Worm (Caenorhabditis elegans) whole organism, L3 larva: ENCODE measurements around the gene nhr-115.

Experiments
- R02D3.7 ChIP-seq: fragments of 150-350 bp; optimal IDR thresholded peaks from 2 replicates; lab custom pipeline; 2014; ENCODE audit warnings: missing biosample characterization, missing genetic modification characterization
- ZK546.5 ChIP-seq: sonication (generic microtip); optimal IDR thresholded peaks from 2 replicates; lab custom pipeline; 2017; ENCODE audit warnings: missing biosample characterization, missing genetic modification characterization
- aly-2 ChIP-seq: fragments of 150-350 bp; optimal IDR thresholded peaks from 2 replicates; lab custom pipeline; 2014; ENCODE audit warnings: missing biosample characterization, missing genetic modification characterization
- ama-1 ChIP-seq: fragments of 150-350 bp; optimal IDR thresholded peaks from 2 replicates; lab custom pipeline; 2018
- ceh-28 ChIP-seq: fragments of 150-350 bp; optimal IDR thresholded peaks from 2 replicates; lab custom pipeline; 2014; ENCODE audit warnings: missing biosample characterization, missing genetic modification reagents, missing genetic modification characterization
- ceh-82 ChIP-seq: fragments of 150-350 bp; optimal IDR thresholded peaks from 2 replicates; lab custom pipeline; 2014; ENCODE audit warnings: missing biosample characterization, missing genetic modification characterization
- ceh-9 ChIP-seq: sonication (generic microtip); optimal IDR thresholded peaks from 2 replicates; lab custom pipeline; 2018; ENCODE audit warnings: missing biosample characterization, missing genetic modification characterization
- daf-12 ChIP-seq: fragments of 150-350 bp; optimal IDR thresholded peaks from 2 replicates; lab custom pipeline; 2014; ENCODE audit warnings: missing biosample characterization, missing genetic modification reagents, missing genetic modification characterization
- egl-5 ChIP-seq: fragments of 150-350 bp; optimal IDR thresholded peaks from 2 replicates; lab custom pipeline; 2017; ENCODE audit warnings: missing biosample characterization, missing genetic modification reagents, missing genetic modification characterization, inconsistent platforms
- elt-1 ChIP-seq: fragments of 150-350 bp; optimal IDR thresholded peaks from 2 replicates; lab custom pipeline; 2014; ENCODE audit warnings: missing biosample characterization, missing genetic modification characterization
- elt-2 ChIP-seq: sonication (generic microtip); optimal IDR thresholded peaks from 2 replicates; lab custom pipeline; 2016; ENCODE audit warnings: missing genetic modification reagents, mild to moderate bottlenecking, missing genetic modification characterization, missing compliant biosample characterization
- elt-3 ChIP-seq, 3 experiments: fragments of 150-350 bp in 1 of 3; sonication (generic microtip) in 2 of 3; optimal IDR thresholded peaks; 2 replicates in 2 of 3; 4 replicates in 1 of 3; lab custom pipeline; 2014 to 2017; ENCODE audit warnings: missing biosample characterization in 3 of 3, missing genetic modification characterization in 3 of 3
- eor-1 ChIP-seq, 2 experiments: fragments of 150-350 bp; optimal IDR thresholded peaks; 2 replicates each; lab custom pipeline; 2014 to 2018; ENCODE audit warnings: missing biosample characterization in 2 of 2, missing genetic modification characterization in 2 of 2
- fkh-10 ChIP-seq: sonication (generic microtip); optimal IDR thresholded peaks from 2 replicates; lab custom pipeline; 2017; ENCODE audit warnings: missing biosample characterization, missing genetic modification reagents, missing genetic modification characterization
- fkh-2 ChIP-seq: fragments of 150-350 bp; optimal IDR thresholded peaks from 2 replicates; lab custom pipeline; 2014; ENCODE audit warnings: missing biosample characterization, missing genetic modification reagents, missing genetic modification characterization
- hmg-11 ChIP-seq: sonication (generic microtip); optimal IDR thresholded peaks from 2 replicates; lab custom pipeline; 2016; ENCODE audit warnings: missing genetic modification characterization, missing compliant biosample characterization
- jun-1 ChIP-seq: fragments of 150-350 bp; optimal IDR thresholded peaks from 2 replicates; lab custom pipeline; 2014; ENCODE audit warnings: missing biosample characterization, missing genetic modification reagents, missing genetic modification characterization
- lin-15B ChIP-seq: fragments of 150-350 bp; optimal IDR thresholded peaks from 2 replicates; lab custom pipeline; 2014; ENCODE audit warnings: missing biosample characterization, missing genetic modification characterization
- lin-39 ChIP-seq: fragments of 150-350 bp; optimal IDR thresholded peaks from 2 replicates; lab custom pipeline; 2018; ENCODE audit warnings: missing biosample characterization, missing genetic modification reagents, missing genetic modification characterization
- lsy-12 ChIP-seq: sonication (generic microtip); optimal IDR thresholded peaks from 2 replicates; lab custom pipeline; 2016; ENCODE audit warnings: mild to moderate bottlenecking, missing genetic modification characterization, missing compliant biosample characterization
- mdl-1 ChIP-seq: fragments of 150-350 bp; optimal IDR thresholded peaks from 2 replicates; lab custom pipeline; 2014; ENCODE audit warnings: missing biosample characterization, missing genetic modification characterization
- nfya-1 ChIP-seq: sonication (generic microtip); optimal IDR thresholded peaks from 2 replicates; lab custom pipeline; 2017; ENCODE audit warnings: missing genetic modification characterization, mild to moderate bottlenecking, missing compliant biosample characterization, antibody characterized with exemption, moderate library complexity; ENCODE audit not compliant: insufficient read depth
- nhr-11 ChIP-seq: fragments of 150-350 bp; optimal IDR thresholded peaks from 2 replicates; lab custom pipeline; 2014; ENCODE audit warnings: missing biosample characterization, missing genetic modification characterization
- nhr-12 ChIP-seq: fragments of 150-350 bp; optimal IDR thresholded peaks from 2 replicates; lab custom pipeline; 2014; ENCODE audit warnings: missing biosample characterization, missing genetic modification characterization
- nhr-237 ChIP-seq: fragments of 150-350 bp; optimal IDR thresholded peaks from 2 replicates; lab custom pipeline; 2014; ENCODE audit warnings: missing biosample characterization, missing genetic modification characterization
- nhr-25 ChIP-seq: sonication (generic microtip); optimal IDR thresholded peaks from 2 replicates; lab custom pipeline; 2017; ENCODE audit warnings: missing biosample characterization, missing genetic modification characterization
- nhr-28 ChIP-seq: fragments of 150-350 bp; optimal IDR thresholded peaks from 2 replicates; lab custom pipeline; 2014; ENCODE audit warnings: missing biosample characterization, missing genetic modification characterization
- nhr-43 ChIP-seq: sonication (generic microtip); optimal IDR thresholded peaks from 2 replicates; lab custom pipeline; 2016; ENCODE audit warnings: mild to moderate bottlenecking, missing genetic modification characterization, missing compliant biosample characterization; ENCODE audit not compliant: poor library complexity, severe bottlenecking
- nhr-67 ChIP-seq: fragments of 150-350 bp; optimal IDR thresholded peaks from 2 replicates; lab custom pipeline; 2014; ENCODE audit warnings: missing biosample characterization, missing genetic modification characterization
- nhr-76 ChIP-seq: fragments of 150-350 bp; sonication (generic microtip); optimal IDR thresholded peaks from 5 replicates; lab custom pipeline; 2014; ENCODE audit warnings: missing biosample characterization, missing genetic modification characterization
- nhr-77 ChIP-seq: fragments of 150-350 bp; optimal IDR thresholded peaks from 2 replicates; lab custom pipeline; 2014; ENCODE audit warnings: missing biosample characterization, missing genetic modification characterization
- pha-4 ChIP-seq: fragments of 150-350 bp; optimal IDR thresholded peaks from 2 replicates; lab custom pipeline; 2014; ENCODE audit warnings: missing biosample characterization, missing genetic modification reagents, missing genetic modification characterization
- pqm-1 ChIP-seq: fragments of 150-350 bp; optimal IDR thresholded peaks from 2 replicates; lab custom pipeline; 2017; ENCODE audit warnings: missing biosample characterization, missing genetic modification characterization, inconsistent platforms
- sea-2 ChIP-seq: fragments of 150-350 bp; sonication (generic microtip); optimal IDR thresholded peaks from 4 replicates; lab custom pipeline; 2014; ENCODE audit warnings: missing biosample characterization, missing genetic modification reagents, missing genetic modification characterization
- tbx-2 ChIP-seq: sonication (generic microtip); optimal IDR thresholded peaks from 2 replicates; lab custom pipeline; 2016; ENCODE audit warnings: mild to moderate bottlenecking, missing genetic modification characterization, missing compliant biosample characterization
- unc-39 ChIP-seq: sonication (generic microtip); optimal IDR thresholded peaks from 4 replicates; lab custom pipeline; 2017; ENCODE audit warnings: missing biosample characterization, missing genetic modification characterization
- unc-62 ChIP-seq: fragments of 150-350 bp; sonication (generic microtip); optimal IDR thresholded peaks from 4 replicates; lab custom pipeline; 2014; ENCODE audit warnings: missing biosample characterization, missing genetic modification reagents, missing genetic modification characterization
- zag-1 ChIP-seq: fragments of 150-350 bp; optimal IDR thresholded peaks from 2 replicates; lab custom pipeline; 2014; ENCODE audit warnings: missing biosample characterization, missing genetic modification characterization
- ztf-4 ChIP-seq: fragments of 150-350 bp; optimal IDR thresholded peaks from 2 replicates; lab custom pipeline; 2014; ENCODE audit warnings: missing biosample characterization, missing genetic modification characterization

nhr-115 gene

ce11 chrV:2271750-2272149, 20.6 kb upstream of the nhr-115 start, which contains the start of gene Y5H2A.1:
TSS of gene Y5H2A.1 (minus strand) at chrV:2271850.
- TF ChIP-seq ztf-4 (no peak), unc-39 (tag; lab: Kevin White, UChicago) (no peak), ceh-9 (tag; lab: Kevin White, UChicago) (no peak), zag-1 (tag; lab: Kevin White, UChicago) (no peak), ceh-82 (tag; lab: Kevin White, UChicago) (no peak), nfya-1 (tag; lab: Kevin White, UChicago) (no peak), eor-1 (tag; optimal IDR thresholded peaks at IDR 0.05; lab: Kevin White, UChicago) (no peak)

- no peak for TF ChIP-seq ceh-82 (tag; lab: Kevin White, UChicago)
- no peak for TF ChIP-seq hmg-11
- TF ChIP-seq tbx-2 (tag; lab: Kevin White, UChicago), result no peak
- no peak for TF ChIP-seq ama-1 (lab: Kevin White, UChicago)
- no peak for TF ChIP-seq fkh-10
- TF ChIP-seq nhr-11, result no peak
- TF ChIP-seq aly-2 (tag; lab: Kevin White, UChicago), result no peak
- TF ChIP-seq lsy-12 (tag; lab: Kevin White, UChicago), result no peak
- no peak for TF ChIP-seq eor-1 (tag; optimal IDR thresholded peaks at IDR 0.05; lab: Kevin White, UChicago)
- TF ChIP-seq pha-4 (tag; lab: Kevin White, UChicago), result no peak
- TF ChIP-seq ZK546.5, result no peak
- no peak for TF ChIP-seq nhr-237 (tag; lab: Kevin White, UChicago)
- TF ChIP-seq daf-12 (tag; lab: Kevin White, UChicago), result no peak
- TF ChIP-seq nfya-1 (tag; lab: Kevin White, UChicago), result no peak
- no peak for TF ChIP-seq mdl-1
- no peak for TF ChIP-seq nhr-12
- no peak for TF ChIP-seq sea-2 (GFP tag; lab: Kevin White, UChicago)
- TF ChIP-seq nhr-76 (tag; lab: Kevin White, UChicago), result no peak
Observed at ce11 chrV:2274253-2274892, 18.0 kb upstream of the nhr-115 start, which contains the start of the genes Y5H2A.4 and abu-4. TSS of gene Y5H2A.4 (minus strand) at chrV:2274353. TSS of gene abu-4 (plus strand) at chrV:2274842.

DNA sequence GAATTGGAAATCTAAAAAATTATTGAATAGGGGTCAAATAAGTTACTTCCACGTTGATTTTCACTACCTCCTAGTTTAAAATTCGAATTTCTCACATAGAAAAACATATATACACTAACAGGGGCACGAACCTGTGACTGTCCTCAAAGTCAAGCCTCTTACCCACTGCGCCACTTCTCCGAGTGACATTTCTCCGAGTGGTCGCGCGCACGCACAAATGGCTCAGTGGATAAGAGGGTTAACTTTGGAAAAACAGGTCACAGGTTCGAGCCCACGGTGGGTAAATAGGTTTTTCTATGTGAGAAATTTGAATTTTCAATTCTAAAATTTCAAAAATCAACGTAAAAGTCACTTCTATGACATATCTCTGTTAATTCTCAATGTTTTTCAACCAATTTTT, 15.1 kb upstream of the nhr-115 start:
- TF ChIP-seq jun-1 (no peak), ceh-28 (no peak), unc-39 (tag; lab: Kevin White, UChicago) (no peak), nhr-77 (tag; lab: Kevin White, UChicago) (no peak), egl-5 (tag; lab: Kevin White, UChicago) (no peak), fkh-2 (tag; lab: Kevin White, UChicago) (no peak), zag-1 (tag; lab: Kevin White, UChicago) (no peak), lsy-12 (tag; lab: Kevin White, UChicago) (no peak), pha-4 (tag; lab: Kevin White, UChicago) (peak; percentile 21), lin-15B (tag; lab: Kevin White, UChicago) (peak; percentile 10), unc-62 (GFP tag; lab: Kevin White, UChicago) (no peak), ZK546.5 (no peak), nhr-43 (no peak), ama-1 (lab: Kevin White, UChicago) (no peak), nhr-67 (tag; lab: Kevin White, UChicago) (no peak), R02D3.7 (tag; lab: Kevin White, UChicago) (no peak), nhr-28 (no peak), nfya-1 (tag; lab: Kevin White, UChicago) (no peak), ceh-9 (tag; lab: Kevin White, UChicago) (no peak), tbx-2 (tag; lab: Kevin White, UChicago) (no peak), aly-2 (tag; lab: Kevin White, UChicago) (no peak), fkh-10 (no peak), nhr-76 (tag; lab: Kevin White, UChicago) (no peak), hmg-11 (no peak), pqm-1 (peak; percentile 2), ztf-4 (no peak)
- TF ChIP-seq, all 47 proteins: peak for 3

DNA sequence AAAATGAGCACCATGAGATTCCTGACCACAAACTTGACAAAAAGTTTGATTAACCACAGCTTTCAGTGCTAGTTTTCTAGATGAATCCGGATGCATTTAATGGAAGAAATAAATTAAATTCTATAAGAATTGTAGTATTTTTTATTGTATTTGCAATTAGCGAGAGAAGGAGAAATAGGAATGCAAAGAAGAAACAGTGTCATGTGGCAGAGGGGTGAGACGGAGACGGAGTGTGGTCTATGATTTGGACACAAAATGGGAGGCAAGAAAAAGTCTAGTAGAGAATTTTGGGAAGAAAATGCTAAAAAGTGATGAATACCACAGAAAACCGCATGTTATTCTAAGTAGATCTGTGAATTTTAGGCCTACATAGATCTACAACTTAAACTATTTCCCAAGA, 14.3 kb upstream of the nhr-115 start, which contains the start of gene nhr-59:
Gene nhr-59, minus strand, starts transcription at position 214 of the 400 bp plus-strand sequence.
- TF ChIP-seq pqm-1 (peak; percentile 4), lin-39 (tag; lab: Kevin White, UChicago) (no peak), elt-3 (tag; optimal IDR thresholded peaks at IDR 0.05; lab: Kevin White, UChicago) (no peak), nhr-25 (no peak), elt-2 (peak; percentile 1), ama-1 (lab: Kevin White, UChicago) (no peak), elt-1 (tag; lab: Kevin White, UChicago) (no peak), aly-2 (tag; lab: Kevin White, UChicago) (no peak), pha-4 (tag; lab: Kevin White, UChicago) (peak; percentile 44), ceh-28 (no peak)
